Worm (Caenorhabditis elegans): ENCODE data around the gene vamp-7.

Gene vamp-7

DNA sequence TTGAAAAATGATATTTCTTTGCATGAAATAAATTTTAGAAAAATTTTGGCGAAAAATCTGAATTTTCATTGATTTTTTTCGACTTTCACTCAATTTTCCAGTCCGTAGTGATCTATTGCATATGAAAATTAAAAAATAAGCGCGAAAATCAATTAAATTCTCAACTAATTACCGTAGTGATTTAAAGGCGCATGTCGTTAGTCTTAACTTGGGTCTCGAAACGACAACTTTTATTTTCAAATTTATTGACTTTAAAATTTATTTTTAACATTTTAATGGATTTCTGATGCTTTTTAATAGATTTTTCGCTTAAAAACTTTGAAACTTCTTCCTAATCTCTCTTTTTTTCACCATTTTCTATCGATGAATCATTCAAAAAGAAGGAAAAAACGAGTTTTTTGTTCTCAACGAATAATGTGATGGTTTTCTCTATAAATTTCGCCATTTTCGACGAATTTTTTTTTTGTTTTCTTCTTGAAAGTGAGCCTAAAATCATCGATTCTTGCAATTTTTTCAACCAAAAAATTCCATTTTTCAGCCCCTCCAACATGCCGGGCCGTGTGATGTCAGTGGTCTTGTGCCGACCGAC is at the start of gene vamp-7:
TSS of gene vamp-7 (plus strand) at position 539 of the 589 bp plus-strand sequence.
- TF ChIP-seq dao-5 (tag; optimal IDR thresholded peaks at IDR 0.05) (no peak), W03F9.2 (tag; optimal IDR thresholded peaks at IDR 0.05) (peak; percentile 10)

DNA sequence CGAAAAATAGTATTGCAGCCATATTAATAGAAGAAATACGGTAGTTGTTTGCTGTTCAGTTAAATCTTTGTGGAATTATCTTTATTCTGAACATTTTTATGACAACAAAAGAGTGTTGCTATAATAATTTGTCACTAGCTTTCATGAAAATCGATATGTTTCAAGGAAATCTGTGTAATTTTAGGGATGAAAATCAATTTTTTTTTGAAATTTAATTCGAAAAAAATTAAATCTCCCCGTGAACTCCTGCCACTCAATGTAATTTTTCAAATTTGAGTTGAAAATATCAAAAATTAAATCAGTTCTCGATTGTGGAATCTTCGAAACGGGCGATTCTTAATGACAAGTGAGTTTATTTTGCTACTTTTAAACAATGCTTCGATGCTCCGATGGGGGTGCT is 46.5 kb upstream of the vamp-7 start, which contains the start of gene Y69A2AR.46:
TSS of gene Y69A2AR.46 (plus strand) at position 301 of the 400 bp plus-strand sequence.
- TF ChIP-seq dao-5 (tag; optimal IDR thresholded peaks at IDR 0.05) (no peak), W03F9.2 (tag; optimal IDR thresholded peaks at IDR 0.05) (no peak), him-1 (tag; optimal IDR thresholded peaks at IDR 0.05) (no peak)

DNA sequence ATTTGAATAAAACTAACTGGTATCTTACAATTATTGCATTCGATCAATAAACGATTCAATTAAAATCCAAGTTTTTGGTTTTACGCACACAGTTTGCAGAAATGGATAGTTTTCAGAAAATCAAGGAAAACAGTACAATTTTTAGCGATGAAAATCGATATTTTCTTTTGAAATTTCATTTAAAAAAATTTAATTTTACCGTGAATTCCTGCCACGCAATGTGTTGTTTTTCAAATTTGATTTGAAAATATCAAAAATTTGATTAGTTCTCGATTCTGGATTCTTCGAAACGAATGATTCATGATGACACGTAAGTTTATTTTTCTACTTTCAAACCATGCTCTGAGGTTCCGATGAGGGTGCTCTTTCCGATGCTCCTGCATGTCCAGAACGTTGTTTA is 45.8 kb upstream of the vamp-7 start, which contains the start of gene Y69A2AR.50:
TSS of gene Y69A2AR.50 (plus strand) at position 301 of the 400 bp plus-strand sequence.
- TF ChIP-seq W03F9.2 (tag; optimal IDR thresholded peaks at IDR 0.05): no peak
- no peak for TF ChIP-seq dao-5 (tag; optimal IDR thresholded peaks at IDR 0.05)
- no peak for TF ChIP-seq him-1 (tag; optimal IDR thresholded peaks at IDR 0.05)

DNA sequence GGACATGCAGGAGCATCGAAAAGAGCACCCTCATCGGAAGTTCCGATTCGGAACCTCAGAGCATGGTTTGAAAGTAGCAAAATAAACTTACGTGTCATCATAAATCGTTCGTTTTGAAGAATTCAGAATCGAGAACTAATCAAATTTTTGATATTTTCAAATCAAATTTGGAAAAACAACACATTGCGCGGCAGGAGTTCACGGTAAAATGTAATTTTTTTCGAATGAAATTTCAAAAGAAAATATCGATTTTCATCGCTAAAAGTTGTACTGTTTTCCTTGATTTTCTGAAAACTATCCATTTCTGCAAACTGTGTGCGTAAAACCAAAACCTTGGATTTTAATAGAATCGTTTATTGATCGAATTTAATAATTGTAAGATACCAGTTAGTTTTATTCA is 43.9 kb upstream of the vamp-7 start, which contains the start of gene Y69A2AR.24:
TSS of gene Y69A2AR.24 (minus strand) at position 101 of the 400 bp plus-strand sequence.
- TF ChIP-seq W03F9.2 (tag; optimal IDR thresholded peaks at IDR 0.05) (no peak), dao-5 (tag; optimal IDR thresholded peaks at IDR 0.05) (no peak), him-1 (tag; optimal IDR thresholded peaks at IDR 0.05) (no peak)

DNA sequence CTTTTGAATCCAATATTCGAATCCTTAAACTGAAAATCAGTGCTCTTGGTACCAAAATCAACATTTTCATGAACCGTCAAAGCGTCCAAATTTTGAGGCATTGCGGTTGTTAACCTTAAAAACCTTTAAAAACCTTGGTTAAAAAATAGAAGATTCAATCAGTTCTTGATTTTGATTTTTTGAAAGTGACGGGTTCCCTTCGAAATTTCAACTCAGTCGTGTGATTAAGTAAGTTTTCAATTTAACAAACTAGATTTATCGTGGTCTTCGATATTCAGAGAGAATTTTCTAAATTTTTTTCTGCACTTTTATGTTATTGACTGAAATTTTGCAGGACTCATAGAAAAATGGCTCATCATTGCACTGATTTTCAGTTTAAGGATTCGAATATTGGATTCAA is 39.6 kb upstream of the vamp-7 start, which contains the start of the genes Y69A2AR.25 and Y69A2AR.12:
TSS of gene Y69A2AR.25 (minus strand) at position 101 of the 400 bp plus-strand sequence.
TSS of gene Y69A2AR.12 (plus strand) at position 348 of the 400 bp plus-strand sequence.
- TF ChIP-seq him-1 (tag; optimal IDR thresholded peaks at IDR 0.05) (no peak), dao-5 (tag; optimal IDR thresholded peaks at IDR 0.05) (no peak), W03F9.2 (tag; optimal IDR thresholded peaks at IDR 0.05) (no peak)

DNA sequence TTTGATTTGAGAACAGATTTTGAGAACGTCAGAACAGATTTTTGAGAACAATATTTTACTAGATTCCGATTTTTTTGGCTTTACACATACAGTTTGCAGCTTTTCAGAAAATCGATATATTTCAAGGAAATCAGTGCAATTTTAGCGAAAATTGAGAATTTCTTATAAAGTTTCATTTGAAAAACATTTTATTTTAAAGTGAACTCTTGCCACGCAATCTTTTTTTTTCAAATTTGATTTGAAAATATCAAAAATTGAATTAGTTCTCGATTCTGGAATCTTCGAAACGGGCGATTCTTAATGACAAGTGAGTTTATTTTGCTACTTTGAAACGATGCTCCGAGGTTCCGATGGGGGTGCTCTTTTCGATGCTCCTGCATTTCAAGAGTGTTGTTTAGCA is 35.7 kb upstream of the vamp-7 start, which contains the start of gene Y69A2AR.51:
TSS of gene Y69A2AR.51 (plus strand) at position 301 of the 400 bp plus-strand sequence.
- TF ChIP-seq dao-5 (tag; optimal IDR thresholded peaks at IDR 0.05): no peak
- no peak for TF ChIP-seq W03F9.2 (tag; optimal IDR thresholded peaks at IDR 0.05)
- TF ChIP-seq him-1 (tag; optimal IDR thresholded peaks at IDR 0.05): no peak

DNA sequence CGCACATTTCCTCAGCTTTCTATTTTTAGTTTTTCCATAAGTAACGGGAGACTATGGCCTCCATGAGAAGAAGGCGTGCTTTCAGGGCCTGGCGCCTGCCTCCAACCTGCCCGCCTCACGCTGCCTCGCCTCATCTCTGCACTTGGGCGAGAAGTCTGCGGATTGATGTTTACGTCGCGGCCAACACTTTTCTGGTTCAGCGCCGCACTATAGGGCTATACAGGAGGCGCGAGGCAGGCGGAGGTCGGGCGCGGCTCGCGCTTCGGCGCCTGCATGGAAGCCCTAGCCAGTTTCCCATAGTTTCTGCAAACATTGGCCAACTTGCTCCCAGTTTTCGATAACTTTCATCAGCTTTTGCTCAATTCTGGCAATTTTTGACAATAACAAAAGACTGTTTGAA is 34.7 kb upstream of the vamp-7 start:
- TF ChIP-seq W03F9.2 (tag; optimal IDR thresholded peaks at IDR 0.05): no peak
- no peak for TF ChIP-seq him-1 (tag; optimal IDR thresholded peaks at IDR 0.05)
- TF ChIP-seq dao-5 (tag; optimal IDR thresholded peaks at IDR 0.05): no peak

DNA sequence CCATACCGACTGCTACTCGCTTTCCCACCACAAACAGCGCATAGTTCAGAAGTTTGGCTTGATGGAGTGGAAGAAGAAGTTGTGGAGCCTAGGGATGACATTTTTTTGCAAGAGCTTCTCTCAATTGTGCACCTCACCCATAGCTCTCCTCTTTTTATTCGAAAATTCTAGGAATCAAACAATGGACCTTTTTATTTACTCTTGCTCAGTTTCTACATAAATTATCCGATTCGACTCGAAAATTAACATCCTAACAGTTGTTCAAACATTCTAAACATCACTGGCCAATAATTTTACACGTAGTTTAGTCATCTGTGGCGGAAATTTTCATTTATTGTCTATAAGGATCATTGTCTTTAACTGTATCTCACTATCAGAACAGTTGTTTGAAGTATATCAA is 26.4 kb upstream of the vamp-7 start, which contains the start of gene nhr-242:
TSS of gene nhr-242 (minus strand) at position 101 of the 400 bp plus-strand sequence.
- TF ChIP-seq dao-5 (tag; optimal IDR thresholded peaks at IDR 0.05): no peak
- TF ChIP-seq him-1 (tag; optimal IDR thresholded peaks at IDR 0.05): no peak
- no peak for TF ChIP-seq W03F9.2 (tag; optimal IDR thresholded peaks at IDR 0.05)

DNA sequence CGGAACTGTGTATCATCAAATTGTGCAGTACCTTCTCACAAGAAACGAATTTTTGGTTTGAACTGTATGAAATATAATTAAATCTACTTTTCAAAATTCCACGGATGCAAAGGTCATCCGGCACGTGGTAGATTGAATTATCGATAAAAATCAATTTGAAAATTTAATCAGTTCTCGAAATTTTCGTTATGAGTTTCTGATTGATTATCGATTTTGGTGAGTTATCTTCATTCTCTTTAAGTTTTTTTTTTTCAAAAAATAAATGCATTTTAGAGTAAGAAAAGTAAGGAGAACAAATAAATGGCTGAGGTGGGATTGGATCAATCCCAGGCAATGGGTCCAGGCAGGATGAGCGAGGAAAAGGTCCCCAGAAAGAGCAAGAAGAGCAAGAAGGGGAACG is 10.4 kb upstream of the vamp-7 start, which contains the start of gene Y69A2AR.47:
TSS of gene Y69A2AR.47 (plus strand) at position 301 of the 400 bp plus-strand sequence.
- no peak for TF ChIP-seq him-1 (tag; optimal IDR thresholded peaks at IDR 0.05)
- no peak for TF ChIP-seq W03F9.2 (tag; optimal IDR thresholded peaks at IDR 0.05)

DNA sequence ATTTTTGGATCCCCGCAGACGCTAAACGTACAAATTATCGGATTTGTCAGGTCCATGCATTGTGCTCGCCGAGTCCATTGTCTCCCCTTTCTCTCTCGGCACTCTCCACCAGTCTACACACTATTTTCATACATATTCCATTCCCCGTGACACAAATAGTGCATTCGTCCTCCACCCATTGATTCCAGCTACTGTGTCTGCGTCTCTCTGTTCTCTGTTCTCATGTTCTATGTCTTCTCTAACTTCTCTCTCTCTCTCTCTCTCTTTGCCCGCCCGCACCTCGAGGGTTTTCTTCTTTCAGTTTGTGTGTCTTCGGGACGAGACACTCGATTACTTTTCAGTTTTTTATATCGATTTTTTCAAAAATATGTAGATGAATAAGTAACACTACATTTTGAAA is 8.2 kb upstream of the vamp-7 start:
- TF ChIP-seq dao-5 (tag; optimal IDR thresholded peaks at IDR 0.05) (no peak), W03F9.2 (tag; optimal IDR thresholded peaks at IDR 0.05) (peak; percentile 50), him-1 (tag; optimal IDR thresholded peaks at IDR 0.05) (peak; percentile 37)

DNA sequence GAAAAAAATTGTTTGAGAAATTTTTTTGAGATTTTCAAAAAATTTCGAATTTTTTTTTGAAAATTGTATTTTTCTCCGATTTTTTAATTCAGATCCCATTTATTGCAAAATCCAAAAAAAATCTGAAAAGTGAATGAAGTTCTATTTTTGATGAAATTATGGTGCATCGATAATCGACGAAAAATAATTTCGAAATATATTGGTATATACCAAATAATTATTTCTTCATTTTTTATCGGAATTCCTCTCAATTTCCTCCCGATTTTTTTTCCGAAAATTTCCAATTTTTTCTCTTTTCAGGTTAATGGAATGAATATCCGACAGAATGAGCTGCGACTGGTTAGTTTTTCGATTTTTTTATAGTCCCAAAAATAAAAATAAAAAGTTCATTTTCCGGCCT is 7.0 kb upstream of the vamp-7 start, which contains the start of gene epg-9:
TSS of gene epg-9 (plus strand) at position 301 of the 400 bp plus-strand sequence.
- no peak for TF ChIP-seq him-1 (tag; optimal IDR thresholded peaks at IDR 0.05)
- no peak for TF ChIP-seq dao-5 (tag; optimal IDR thresholded peaks at IDR 0.05)
- TF ChIP-seq W03F9.2 (tag; optimal IDR thresholded peaks at IDR 0.05): no peak

DNA sequence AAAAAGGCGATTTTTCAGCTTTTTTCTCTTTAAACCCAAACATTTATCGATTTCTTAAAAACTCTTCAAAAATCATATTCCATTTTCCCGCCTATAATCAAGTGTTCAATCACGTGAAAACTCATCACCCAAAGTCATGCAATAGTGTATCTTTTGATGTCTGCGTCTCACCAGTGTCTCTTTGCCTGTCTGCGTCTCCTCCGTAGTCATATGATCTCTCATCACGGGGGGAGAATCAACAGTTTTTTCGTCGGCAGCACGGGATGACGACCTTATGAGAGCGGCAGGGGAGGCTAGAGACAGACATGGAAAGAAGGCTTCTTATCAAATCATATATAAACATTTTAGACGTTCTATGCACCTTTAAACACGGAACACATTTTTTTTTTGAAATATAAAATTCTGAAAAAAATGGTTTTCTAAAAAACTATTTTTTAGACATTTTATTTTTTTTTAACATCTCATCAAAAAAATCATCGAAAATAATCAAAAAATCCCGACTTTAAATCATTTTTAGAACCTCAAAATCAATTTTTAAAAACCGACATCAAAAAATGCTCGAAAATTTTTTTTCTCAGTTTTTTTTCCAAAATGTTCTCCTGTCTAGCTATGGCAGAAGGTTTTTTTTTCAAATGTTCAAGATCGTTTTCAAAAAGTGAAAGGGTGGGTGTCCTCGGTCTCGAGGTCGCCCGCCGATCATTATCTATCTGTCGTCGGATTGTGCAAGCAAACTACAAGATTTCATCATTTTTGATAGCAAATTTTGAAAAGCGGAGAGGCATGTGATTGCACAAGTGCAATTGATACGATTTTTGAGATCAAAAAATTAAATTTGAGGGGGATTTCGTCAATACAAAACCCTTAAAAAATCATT is 5.6 kb upstream of the vamp-7 start:
- TF ChIP-seq W03F9.2 (tag; optimal IDR thresholded peaks at IDR 0.05) (peak; percentile 91), him-1 (tag; optimal IDR thresholded peaks at IDR 0.05) (peak; percentile 11), dao-5 (tag; optimal IDR thresholded peaks at IDR 0.05) (peak; percentile 53)

DNA sequence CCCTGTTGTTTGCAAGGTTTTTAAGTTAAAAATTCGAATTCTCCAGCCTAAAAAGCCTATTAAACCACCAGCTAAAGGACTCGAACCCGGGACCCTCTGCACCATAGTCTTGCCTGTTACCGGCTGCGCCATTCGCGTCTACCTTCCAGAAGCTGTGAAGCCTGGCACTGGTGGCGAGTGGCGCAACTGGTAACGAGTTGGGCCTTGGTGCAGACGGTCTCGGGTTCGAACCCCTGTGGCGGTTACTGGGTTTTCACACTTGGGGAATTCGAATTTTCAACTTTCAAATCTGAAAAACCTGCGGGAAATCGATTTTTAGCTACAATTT is 5.0 kb upstream of the vamp-7 start:
- TF ChIP-seq W03F9.2 (tag; optimal IDR thresholded peaks at IDR 0.05): no peak
- no peak for TF ChIP-seq him-1 (tag; optimal IDR thresholded peaks at IDR 0.05)
- no peak for TF ChIP-seq dao-5 (tag; optimal IDR thresholded peaks at IDR 0.05)

DNA sequence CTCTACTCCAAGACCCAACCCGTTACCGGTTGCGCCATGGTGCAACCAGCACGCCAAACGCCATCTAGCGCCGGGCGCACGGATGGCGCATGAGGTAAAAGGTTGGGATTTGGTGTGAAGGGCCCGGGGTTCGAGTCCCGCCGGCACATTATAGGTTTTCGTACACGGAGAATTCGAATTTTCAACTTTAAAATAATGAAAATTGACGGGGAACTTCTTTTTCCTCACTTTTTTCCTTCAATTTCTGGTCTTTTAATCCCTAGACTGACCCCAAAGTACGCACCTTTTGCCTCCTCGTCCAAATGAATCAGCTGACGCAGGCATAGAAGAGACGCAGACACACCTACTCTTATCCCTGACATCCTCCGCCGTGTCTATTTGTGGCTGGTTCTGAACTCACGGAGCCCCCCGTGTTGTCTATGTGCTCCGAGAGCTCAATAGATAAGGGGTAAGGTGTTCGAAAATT is 4.3 kb upstream of the vamp-7 start:
- TF ChIP-seq dao-5 (tag; optimal IDR thresholded peaks at IDR 0.05) (no peak), W03F9.2 (tag; optimal IDR thresholded peaks at IDR 0.05) (no peak), him-1 (tag; optimal IDR thresholded peaks at IDR 0.05) (no peak)
